Worm (Caenorhabditis elegans) whole organism, late embryonic: ENCODE measurements around the gene F47C12.8.

ENCODE experiments used
- C08G9.2 ChIP-seq: sonication (generic microtip); optimal IDR thresholded peaks from 2 replicates; lab custom pipeline; 2016; ENCODE audit warnings: mild to moderate bottlenecking, missing genetic modification characterization, moderate library complexity, missing compliant biosample characterization
- K02D7.2 ChIP-seq: sonication (generic microtip); optimal IDR thresholded peaks from 2 replicates; lab custom pipeline; 2017; ENCODE audit warnings: mild to moderate bottlenecking, missing genetic modification characterization, missing compliant biosample characterization
- K09A11.1 ChIP-seq: sonication (generic microtip); optimal IDR thresholded peaks from 2 replicates; lab custom pipeline; 2017; ENCODE audit warnings: antibody characterized with exemption, mild to moderate bottlenecking, missing genetic modification characterization, missing compliant biosample characterization; ENCODE audit not compliant: insufficient read depth
- Y22D7AL.16 ChIP-seq: sonication (generic microtip); optimal IDR thresholded peaks from 2 replicates; lab custom pipeline; 2016; ENCODE audit warnings: missing genetic modification characterization, missing compliant biosample characterization
- ama-1 ChIP-seq: fragments of 150-350 bp; optimal IDR thresholded peaks from 2 replicates; lab custom pipeline; 2014
- ceh-18 ChIP-seq: sonication (generic microtip); optimal IDR thresholded peaks from 2 replicates; lab custom pipeline; 2016; ENCODE audit warnings: missing genetic modification characterization, missing compliant biosample characterization
- ceh-19 ChIP-seq: fragments of 200-800 bp; sonication (Bioruptor generic); optimal IDR thresholded peaks from 2 replicates; lab custom pipeline; 2018; ENCODE audit warnings: mild to moderate bottlenecking, missing genetic modification characterization, missing compliant biosample characterization
- ceh-2 ChIP-seq: sonication (generic microtip); optimal IDR thresholded peaks from 2 replicates; lab custom pipeline; 2016; ENCODE audit warnings: missing genotype, missing genetic modification characterization, missing compliant biosample characterization
- ceh-24 ChIP-seq: sonication (generic microtip); optimal IDR thresholded peaks from 2 replicates; lab custom pipeline; 2016; ENCODE audit warnings: mild to moderate bottlenecking, missing genetic modification characterization, missing compliant biosample characterization
- ceh-31 ChIP-seq: sonication (generic microtip); optimal IDR thresholded peaks from 2 replicates; lab custom pipeline; 2016; ENCODE audit warnings: missing genetic modification characterization, missing compliant biosample characterization
- ceh-48 ChIP-seq: sonication (generic microtip); optimal IDR thresholded peaks from 2 replicates; lab custom pipeline; 2016; ENCODE audit warnings: missing genetic modification characterization, inconsistent platforms, missing compliant biosample characterization
- ceh-6 ChIP-seq: fragments of 200-800 bp; sonication (Bioruptor generic); optimal IDR thresholded peaks from 2 replicates; lab custom pipeline; 2018; ENCODE audit warnings: mild to moderate bottlenecking, missing genetic modification characterization, missing compliant biosample characterization
- ceh-9 ChIP-seq: sonication (generic microtip); optimal IDR thresholded peaks from 2 replicates; lab custom pipeline; 2016; ENCODE audit warnings: mild to moderate bottlenecking, missing genetic modification characterization, inconsistent platforms, missing compliant biosample characterization
- che-1 ChIP-seq: sonication (generic microtip); optimal IDR thresholded peaks from 2 replicates; lab custom pipeline; 2016; ENCODE audit warnings: mild to moderate bottlenecking, missing genetic modification characterization, missing compliant biosample characterization
- dmd-4 ChIP-seq: sonication (generic microtip); optimal IDR thresholded peaks from 2 replicates; lab custom pipeline; 2016; ENCODE audit warnings: borderline replicate concordance, missing genetic modification characterization, missing compliant biosample characterization
- dve-1 ChIP-seq: sonication (generic microtip); optimal IDR thresholded peaks from 2 replicates; lab custom pipeline; 2017; ENCODE audit warnings: antibody characterized with exemption, mild to moderate bottlenecking, missing genetic modification characterization, missing compliant biosample characterization
- elt-2 ChIP-seq: sonication (generic microtip); optimal IDR thresholded peaks from 2 replicates; lab custom pipeline; 2016; ENCODE audit warnings: missing genetic modification reagents, missing genetic modification characterization, missing compliant biosample characterization
- ets-4 ChIP-seq: sonication (generic microtip); optimal IDR thresholded peaks from 2 replicates; lab custom pipeline; 2016; ENCODE audit warnings: missing genetic modification characterization, missing compliant biosample characterization
- eyg-1 ChIP-seq: sonication (generic microtip); optimal IDR thresholded peaks from 2 replicates; lab custom pipeline; 2016; ENCODE audit warnings: missing genotype, missing genetic modification characterization, missing compliant biosample characterization
- fax-1 ChIP-seq: sonication (generic microtip); optimal IDR thresholded peaks from 2 replicates; lab custom pipeline; 2016; ENCODE audit warnings: missing genotype, missing genetic modification characterization, missing compliant biosample characterization
- fkh-10 ChIP-seq: fragments of 150-350 bp; optimal IDR thresholded peaks from 2 replicates; lab custom pipeline; 2014; ENCODE audit warnings: missing biosample characterization, missing genetic modification reagents, missing genetic modification characterization
- fkh-6 ChIP-seq: sonication (generic microtip); optimal IDR thresholded peaks from 2 replicates; lab custom pipeline; 2016; ENCODE audit warnings: missing genetic modification characterization, missing compliant biosample characterization
- gmeb-2 ChIP-seq: sonication (generic microtip); optimal IDR thresholded peaks from 2 replicates; lab custom pipeline; 2016; ENCODE audit warnings: missing genetic modification characterization, inconsistent platforms, missing compliant biosample characterization
- hlh-30 ChIP-seq: sonication (generic microtip); optimal IDR thresholded peaks from 2 replicates; lab custom pipeline; 2017; ENCODE audit warnings: antibody characterized with exemption, missing genetic modification characterization, missing compliant biosample characterization; ENCODE audit not compliant: insufficient read depth
- lim-6 ChIP-seq: sonication (generic microtip); optimal IDR thresholded peaks from 2 replicates; lab custom pipeline; 2016; ENCODE audit warnings: missing genetic modification characterization, missing compliant biosample characterization
- lin-11 ChIP-seq: fragments of 200-800 bp; sonication (Bioruptor generic); optimal IDR thresholded peaks from 2 replicates; lab custom pipeline; 2018; ENCODE audit warnings: mild to moderate bottlenecking, missing genetic modification characterization, missing compliant biosample characterization
- mec-3 ChIP-seq: sonication (generic microtip); optimal IDR thresholded peaks from 2 replicates; lab custom pipeline; 2016; ENCODE audit warnings: borderline replicate concordance, missing genetic modification characterization, missing compliant biosample characterization
- nfya-1 ChIP-seq: sonication (generic microtip); optimal IDR thresholded peaks from 2 replicates; lab custom pipeline; 2017; ENCODE audit warnings: missing genetic modification characterization, mild to moderate bottlenecking, missing compliant biosample characterization, antibody characterized with exemption, moderate library complexity
- nhr-232 ChIP-seq: sonication (generic microtip); optimal IDR thresholded peaks from 2 replicates; lab custom pipeline; 2016; ENCODE audit warnings: missing genetic modification characterization, missing compliant biosample characterization
- npax-4 ChIP-seq: sonication (generic microtip); optimal IDR thresholded peaks from 2 replicates; lab custom pipeline; 2016; ENCODE audit warnings: missing genetic modification characterization, missing compliant biosample characterization
- pag-3 ChIP-seq: sonication (generic microtip); optimal IDR thresholded peaks from 2 replicates; lab custom pipeline; 2016; ENCODE audit warnings: missing compliant biosample characterization, missing genetic modification characterization, borderline replicate concordance
- pax-1 ChIP-seq: fragments of 150-350 bp; optimal IDR thresholded peaks from 2 replicates; lab custom pipeline; 2014; ENCODE audit warnings: missing biosample characterization, missing genetic modification characterization
- sdc-2 ChIP-seq: sonication (generic microtip); optimal IDR thresholded peaks from 2 replicates; lab custom pipeline; 2016; ENCODE audit warnings: missing genotype, missing genetic modification characterization, missing compliant biosample characterization
- sox-2 ChIP-seq: fragments of 200-800 bp; sonication (Bioruptor generic); IDR thresholded peaks from 2 replicates; pipeline ENCODE4 v1.3.6; 2022; ENCODE audit warnings: missing genetic modification reagents, missing genetic modification characterization, missing compliant biosample characterization
- sox-4 ChIP-seq: sonication (generic microtip); optimal IDR thresholded peaks from 2 replicates; lab custom pipeline; 2017; ENCODE audit warnings: mild to moderate bottlenecking, missing genetic modification characterization, inconsistent platforms, missing compliant biosample characterization
- syd-9 ChIP-seq: sonication (generic microtip); optimal IDR thresholded peaks from 2 replicates; lab custom pipeline; 2016; ENCODE audit warnings: mild to moderate bottlenecking, missing genetic modification characterization, moderate library complexity, missing compliant biosample characterization
- ttx-3 ChIP-seq: sonication (generic microtip); optimal IDR thresholded peaks from 2 replicates; lab custom pipeline; 2016; ENCODE audit warnings: missing genetic modification reagents, missing genetic modification characterization, missing compliant biosample characterization
- ztf-16 ChIP-seq: sonication (generic microtip); optimal IDR thresholded peaks from 2 replicates; lab custom pipeline; 2017; ENCODE audit warnings: missing genetic modification characterization, missing compliant biosample characterization

The F47C12.8 gene

DNA sequence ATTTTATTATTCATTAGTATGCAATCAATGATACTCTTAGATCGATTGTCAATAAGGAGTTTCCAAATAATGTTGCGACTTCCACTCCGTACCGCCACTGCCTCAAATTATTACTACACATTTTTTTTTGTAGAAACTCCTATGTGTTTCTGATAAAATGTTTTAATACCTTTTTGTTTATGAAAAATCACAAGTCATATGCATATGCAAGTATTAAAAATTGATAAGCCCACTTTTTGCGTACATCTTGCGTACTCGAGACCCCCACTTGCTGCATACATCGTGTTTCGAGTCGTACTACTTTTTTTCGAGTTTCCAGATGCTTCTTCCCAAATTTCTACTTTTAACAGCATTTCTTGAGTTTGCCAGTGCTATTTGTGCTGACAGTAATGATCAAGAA is 33.4 kb downstream of the F47C12.8 start, which contains the start of gene clec-76:
Gene clec-76, plus strand, starts transcription at position 234 of the 400 bp plus-strand sequence.
- TF ChIP-seq mec-3 (tag; lab: Kevin White, UChicago), result no peak
- TF ChIP-seq gmeb-2 (tag; lab: Kevin White, UChicago), result no peak
- no peak for TF ChIP-seq ztf-16
- TF ChIP-seq fkh-10 (GFP tag; lab: Kevin White, UChicago), result no peak
- TF ChIP-seq K02D7.2 (tag; lab: Kevin White, UChicago), result no peak
- no peak for TF ChIP-seq nfya-1 (tag; lab: Kevin White, UChicago)
- no peak for TF ChIP-seq pag-3
- TF ChIP-seq ttx-3 (tag; lab: Kevin White, UChicago), result no peak
- no peak for TF ChIP-seq pax-1 (tag; lab: Kevin White, UChicago)
- TF ChIP-seq nhr-232 (tag; lab: Kevin White, UChicago), result no peak

DNA sequence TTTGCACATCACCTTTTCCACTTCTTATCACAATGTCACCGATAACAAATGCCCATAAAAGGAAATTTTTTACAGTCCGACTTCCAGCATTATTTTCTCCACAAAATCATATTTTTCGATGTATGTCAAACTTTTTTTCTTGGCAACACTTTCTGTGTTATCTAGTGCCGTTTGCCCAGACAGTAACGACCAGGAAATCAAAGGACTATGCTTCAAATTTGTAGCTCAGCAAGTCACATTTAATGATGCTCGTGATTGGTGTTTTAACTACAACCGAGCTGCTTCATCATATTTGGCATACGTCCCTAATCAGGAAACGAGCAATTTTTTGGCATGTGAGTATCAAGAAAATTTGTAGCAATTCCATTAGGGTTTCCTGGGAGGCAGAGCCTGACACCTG is 34.9 kb downstream of the F47C12.8 start:
- no peak for TF ChIP-seq fax-1 (tag; lab: Kevin White, UChicago)
- no peak for TF ChIP-seq nhr-232 (tag; lab: Kevin White, UChicago)
- no peak for TF ChIP-seq hlh-30
- no peak for TF ChIP-seq pax-1 (tag; lab: Kevin White, UChicago)
- TF ChIP-seq dve-1, result no peak
- no peak for TF ChIP-seq eyg-1
- no peak for TF ChIP-seq C08G9.2 (tag; lab: Kevin White, UChicago)
- TF ChIP-seq dmd-4 (tag; lab: Kevin White, UChicago), result no peak
- TF ChIP-seq syd-9 (tag; lab: Kevin White, UChicago), result no peak
- TF ChIP-seq ceh-48 (tag; lab: Kevin White, UChicago), result no peak
- TF ChIP-seq ceh-31 (tag; lab: Kevin White, UChicago), result no peak
- no peak for TF ChIP-seq pag-3
- no peak for TF ChIP-seq ttx-3 (tag; lab: Kevin White, UChicago)
- TF ChIP-seq gmeb-2 (tag; lab: Kevin White, UChicago), result no peak
- TF ChIP-seq ztf-16, result no peak
- TF ChIP-seq K09A11.1 (tag; lab: Kevin White, UChicago), result no peak

DNA sequence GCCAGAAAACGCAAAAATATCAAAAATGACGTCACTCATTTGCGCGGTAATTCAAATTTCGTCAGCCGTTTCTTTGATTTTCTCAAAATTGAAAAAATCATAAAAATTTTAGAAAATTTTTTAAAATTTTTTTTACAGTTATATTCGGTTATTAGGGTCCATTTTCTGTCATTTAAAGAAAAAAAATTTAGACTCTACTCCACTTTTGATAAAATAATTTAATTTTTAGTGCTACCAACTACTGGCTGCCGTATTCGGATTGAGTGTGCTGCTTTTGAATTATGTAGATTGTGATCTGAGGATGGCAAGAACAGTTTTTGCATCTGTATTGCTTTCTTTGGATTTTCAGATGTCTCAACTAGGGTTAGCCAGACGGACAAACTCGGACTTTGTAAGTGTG is 35.8 kb downstream of the F47C12.8 start, which contains the start of gene Y46C8AM.1:
Gene Y46C8AM.1, plus strand, starts transcription at position 301 of the 400 bp plus-strand sequence.
- TF ChIP-seq pax-1 (tag; lab: Kevin White, UChicago) (no peak), dmd-4 (tag; lab: Kevin White, UChicago) (no peak), npax-4 (tag; lab: Kevin White, UChicago) (no peak), ceh-9 (tag; lab: Kevin White, UChicago) (no peak), ceh-6 (no peak), nfya-1 (tag; lab: Kevin White, UChicago) (no peak), elt-2 (no peak), sdc-2 (tag; lab: Kevin White, UChicago) (no peak), ceh-2 (tag; lab: Kevin White, UChicago) (no peak), ceh-31 (tag; lab: Kevin White, UChicago) (no peak), ets-4 (tag; lab: Kevin White, UChicago) (no peak), che-1 (tag; lab: Kevin White, UChicago) (no peak), ceh-24 (tag; lab: Kevin White, UChicago) (no peak), fax-1 (tag; lab: Kevin White, UChicago) (no peak), ama-1 (lab: Kevin White, UChicago) (no peak)

ce11 chrIV:3960396-3960795 is 38.0 kb downstream of the F47C12.8 start, which contains the start of gene clec-75:
Gene clec-75, plus strand, starts transcription at chrIV:3960734.
- TF ChIP-seq ztf-16 (no peak), K09A11.1 (tag; lab: Kevin White, UChicago) (no peak), mec-3 (tag; lab: Kevin White, UChicago) (no peak), lim-6 (tag; lab: Kevin White, UChicago) (no peak), fkh-6 (no peak), lin-11 (tag; lab: Kevin White, UChicago) (no peak), elt-2 (no peak), Y22D7AL.16 (tag; lab: Kevin White, UChicago) (no peak), sox-4 (no peak), sox-2 (GFP tag; lab: Robert Waterston, UW) (no peak), nfya-1 (tag; lab: Kevin White, UChicago) (no peak), ceh-19 (GFP tag; lab: Kevin White, UChicago) (no peak), npax-4 (tag; lab: Kevin White, UChicago) (no peak), ceh-18 (tag; lab: Kevin White, UChicago) (no peak)
